Worm (Caenorhabditis elegans) whole organism, L3 larva: ENCODE results near the gene coa-1.

Source experiments
- R02D3.7 ChIP-seq: fragments of 150-350 bp; optimal IDR thresholded peaks from 2 replicates; lab custom pipeline; 2014; ENCODE audit warnings: missing biosample characterization, missing genetic modification characterization
- ama-1 ChIP-seq: fragments of 150-350 bp; optimal IDR thresholded peaks from 2 replicates; lab custom pipeline; 2018
- ceh-28 ChIP-seq: fragments of 150-350 bp; optimal IDR thresholded peaks from 2 replicates; lab custom pipeline; 2014; ENCODE audit warnings: missing biosample characterization, missing genetic modification reagents, missing genetic modification characterization
- ceh-82 ChIP-seq: fragments of 150-350 bp; optimal IDR thresholded peaks from 2 replicates; lab custom pipeline; 2014; ENCODE audit warnings: missing biosample characterization, missing genetic modification characterization
- ceh-9 ChIP-seq: sonication (generic microtip); optimal IDR thresholded peaks from 2 replicates; lab custom pipeline; 2018; ENCODE audit warnings: missing biosample characterization, missing genetic modification characterization
- daf-12 ChIP-seq: fragments of 150-350 bp; optimal IDR thresholded peaks from 2 replicates; lab custom pipeline; 2014; ENCODE audit warnings: missing biosample characterization, missing genetic modification reagents, missing genetic modification characterization
- egl-27 ChIP-seq: sonication (generic microtip); optimal IDR thresholded peaks from 4 replicates; lab custom pipeline; 2017; ENCODE audit warnings: missing biosample characterization, missing genetic modification reagents, missing genetic modification characterization
- egl-5 ChIP-seq: fragments of 150-350 bp; optimal IDR thresholded peaks from 2 replicates; lab custom pipeline; 2017; ENCODE audit warnings: missing biosample characterization, missing genetic modification reagents, missing genetic modification characterization, inconsistent platforms
- elt-1 ChIP-seq: fragments of 150-350 bp; optimal IDR thresholded peaks from 2 replicates; lab custom pipeline; 2014; ENCODE audit warnings: missing biosample characterization, missing genetic modification characterization
- elt-2 ChIP-seq: sonication (generic microtip); optimal IDR thresholded peaks from 2 replicates; lab custom pipeline; 2016; ENCODE audit warnings: missing genetic modification reagents, mild to moderate bottlenecking, missing genetic modification characterization, missing compliant biosample characterization
- eor-1 ChIP-seq, 2 experiments: fragments of 150-350 bp; optimal IDR thresholded peaks; 2 replicates each; lab custom pipeline; 2014 to 2018; ENCODE audit warnings: missing biosample characterization in 2 of 2, missing genetic modification characterization in 2 of 2
- fkh-10 ChIP-seq: sonication (generic microtip); optimal IDR thresholded peaks from 2 replicates; lab custom pipeline; 2017; ENCODE audit warnings: missing biosample characterization, missing genetic modification reagents, missing genetic modification characterization
- fkh-2 ChIP-seq: fragments of 150-350 bp; optimal IDR thresholded peaks from 2 replicates; lab custom pipeline; 2014; ENCODE audit warnings: missing biosample characterization, missing genetic modification reagents, missing genetic modification characterization
- fos-1 ChIP-seq: fragments of 150-350 bp; optimal IDR thresholded peaks from 2 replicates; lab custom pipeline; 2014; ENCODE audit warnings: missing biosample characterization, missing genetic modification characterization
- hmg-11 ChIP-seq: sonication (generic microtip); optimal IDR thresholded peaks from 2 replicates; lab custom pipeline; 2016; ENCODE audit warnings: missing genetic modification characterization, missing compliant biosample characterization
- jun-1 ChIP-seq: fragments of 150-350 bp; optimal IDR thresholded peaks from 2 replicates; lab custom pipeline; 2014; ENCODE audit warnings: missing biosample characterization, missing genetic modification reagents, missing genetic modification characterization
- lin-15B ChIP-seq: fragments of 150-350 bp; optimal IDR thresholded peaks from 2 replicates; lab custom pipeline; 2014; ENCODE audit warnings: missing biosample characterization, missing genetic modification characterization
- lin-39 ChIP-seq: fragments of 150-350 bp; optimal IDR thresholded peaks from 2 replicates; lab custom pipeline; 2018; ENCODE audit warnings: missing biosample characterization, missing genetic modification reagents, missing genetic modification characterization
- lsy-12 ChIP-seq: sonication (generic microtip); optimal IDR thresholded peaks from 2 replicates; lab custom pipeline; 2016; ENCODE audit warnings: mild to moderate bottlenecking, missing genetic modification characterization, missing compliant biosample characterization
- mdl-1 ChIP-seq: fragments of 150-350 bp; optimal IDR thresholded peaks from 2 replicates; lab custom pipeline; 2014; ENCODE audit warnings: missing biosample characterization, missing genetic modification characterization
- mml-1 ChIP-seq: fragments of 150-350 bp; sonication (generic microtip); optimal IDR thresholded peaks from 3 replicates; lab custom pipeline; 2014; ENCODE audit warnings: missing biosample characterization, missing genetic modification characterization
- nfya-1 ChIP-seq: sonication (generic microtip); optimal IDR thresholded peaks from 2 replicates; lab custom pipeline; 2017; ENCODE audit warnings: missing genetic modification characterization, mild to moderate bottlenecking, missing compliant biosample characterization, antibody characterized with exemption, moderate library complexity; ENCODE audit not compliant: insufficient read depth
- nhr-11 ChIP-seq: fragments of 150-350 bp; optimal IDR thresholded peaks from 2 replicates; lab custom pipeline; 2014; ENCODE audit warnings: missing biosample characterization, missing genetic modification characterization
- nhr-23 ChIP-seq: fragments of 150-350 bp; optimal IDR thresholded peaks from 2 replicates; lab custom pipeline; 2014; ENCODE audit warnings: missing biosample characterization, missing genetic modification reagents, missing genetic modification characterization
- nhr-237 ChIP-seq: fragments of 150-350 bp; optimal IDR thresholded peaks from 2 replicates; lab custom pipeline; 2014; ENCODE audit warnings: missing biosample characterization, missing genetic modification characterization
- nhr-25 ChIP-seq: sonication (generic microtip); optimal IDR thresholded peaks from 2 replicates; lab custom pipeline; 2017; ENCODE audit warnings: missing biosample characterization, missing genetic modification characterization
- nhr-28 ChIP-seq: fragments of 150-350 bp; optimal IDR thresholded peaks from 2 replicates; lab custom pipeline; 2014; ENCODE audit warnings: missing biosample characterization, missing genetic modification characterization
- nhr-43 ChIP-seq: sonication (generic microtip); optimal IDR thresholded peaks from 2 replicates; lab custom pipeline; 2016; ENCODE audit warnings: mild to moderate bottlenecking, missing genetic modification characterization, missing compliant biosample characterization; ENCODE audit not compliant: poor library complexity, severe bottlenecking
- nhr-67 ChIP-seq: fragments of 150-350 bp; optimal IDR thresholded peaks from 2 replicates; lab custom pipeline; 2014; ENCODE audit warnings: missing biosample characterization, missing genetic modification characterization
- nhr-76 ChIP-seq: fragments of 150-350 bp; sonication (generic microtip); optimal IDR thresholded peaks from 5 replicates; lab custom pipeline; 2014; ENCODE audit warnings: missing biosample characterization, missing genetic modification characterization
- nhr-77 ChIP-seq: fragments of 150-350 bp; optimal IDR thresholded peaks from 2 replicates; lab custom pipeline; 2014; ENCODE audit warnings: missing biosample characterization, missing genetic modification characterization
- pha-4 ChIP-seq: fragments of 150-350 bp; optimal IDR thresholded peaks from 2 replicates; lab custom pipeline; 2014; ENCODE audit warnings: missing biosample characterization, missing genetic modification reagents, missing genetic modification characterization
- pqm-1 ChIP-seq: fragments of 150-350 bp; optimal IDR thresholded peaks from 2 replicates; lab custom pipeline; 2017; ENCODE audit warnings: missing biosample characterization, missing genetic modification characterization, inconsistent platforms
- skn-1 ChIP-seq: fragments of 150-350 bp; optimal IDR thresholded peaks from 2 replicates; lab custom pipeline; 2014; ENCODE audit warnings: missing biosample characterization, missing genetic modification characterization
- snpc-4 ChIP-seq: fragments of 150-350 bp; optimal IDR thresholded peaks from 2 replicates; lab custom pipeline; 2014; ENCODE audit warnings: missing biosample characterization, missing genetic modification characterization
- tbx-2 ChIP-seq: sonication (generic microtip); optimal IDR thresholded peaks from 2 replicates; lab custom pipeline; 2016; ENCODE audit warnings: mild to moderate bottlenecking, missing genetic modification characterization, missing compliant biosample characterization
- unc-39 ChIP-seq: sonication (generic microtip); optimal IDR thresholded peaks from 4 replicates; lab custom pipeline; 2017; ENCODE audit warnings: missing biosample characterization, missing genetic modification characterization
- unc-62 ChIP-seq: fragments of 150-350 bp; sonication (generic microtip); optimal IDR thresholded peaks from 4 replicates; lab custom pipeline; 2014; ENCODE audit warnings: missing biosample characterization, missing genetic modification reagents, missing genetic modification characterization
- zag-1 ChIP-seq: fragments of 150-350 bp; optimal IDR thresholded peaks from 2 replicates; lab custom pipeline; 2014; ENCODE audit warnings: missing biosample characterization, missing genetic modification characterization
- ztf-11 ChIP-seq: fragments of 150-350 bp; optimal IDR thresholded peaks from 2 replicates; lab custom pipeline; 2014; ENCODE audit warnings: missing biosample characterization, missing genetic modification characterization
- ztf-4 ChIP-seq: fragments of 150-350 bp; optimal IDR thresholded peaks from 2 replicates; lab custom pipeline; 2014; ENCODE audit warnings: missing biosample characterization, missing genetic modification characterization

The coa-1 gene

DNA sequence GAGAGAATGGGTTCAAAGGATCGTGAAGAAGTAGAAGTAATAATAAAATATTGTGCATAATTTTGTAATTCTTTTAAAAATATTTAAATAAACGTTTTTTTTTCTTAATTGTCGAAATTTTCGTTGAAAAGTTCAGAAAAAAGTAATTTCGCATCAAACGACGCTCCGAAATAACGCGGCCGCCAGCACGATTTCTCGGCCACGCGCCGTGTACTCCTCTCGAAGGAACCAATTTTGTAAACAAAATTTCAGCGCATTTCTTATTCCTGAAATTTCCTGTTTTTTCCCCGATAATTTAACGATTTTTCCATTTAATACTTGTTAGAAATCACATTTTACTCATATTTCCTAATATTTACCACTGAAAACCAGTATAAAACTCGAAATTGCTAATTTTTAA, 13.1 kb upstream of the coa-1 start, which contains the start of gene Y38C1AA.12 (continued):
- TF ChIP-seq tbx-2 (tag; lab: Kevin White, UChicago) (peak; percentile 32), lsy-12 (tag; lab: Kevin White, UChicago) (peak; percentile 65), fkh-2 (tag; lab: Kevin White, UChicago) (no peak), nhr-43 (peak; percentile 94), ztf-11 (tag; lab: Kevin White, UChicago) (no peak), daf-12 (tag; lab: Kevin White, UChicago) (no peak)

DNA sequence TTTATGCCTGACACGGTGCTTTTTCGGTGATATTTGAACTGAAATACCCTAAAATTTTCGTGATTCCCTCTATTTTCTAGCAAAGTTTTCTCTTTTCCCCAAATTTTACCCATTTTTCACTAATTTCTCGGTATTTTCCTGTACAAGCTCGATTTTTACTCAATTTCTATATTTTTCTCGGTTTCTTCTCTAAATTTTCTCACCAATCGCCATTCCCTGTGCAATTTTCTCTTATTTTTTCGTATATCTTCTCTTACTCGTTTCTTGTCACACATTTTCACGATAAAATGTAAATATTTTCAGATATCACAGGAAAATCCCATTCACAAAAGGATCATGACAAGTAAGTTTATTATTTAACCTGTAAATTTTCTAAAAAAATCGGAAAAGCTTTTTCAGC, 10.7 kb upstream of the coa-1 start, which contains the start of gene csn-3:
TSS of gene csn-3 (plus strand) at position 301 of the 400 bp plus-strand sequence.
- TF ChIP-seq nhr-23 (tag; lab: Kevin White, UChicago) (no peak), pha-4 (no peak), nhr-43 (no peak), nhr-76 (no peak), mml-1 (tag; lab: Kevin White, UChicago) (no peak), ceh-82 (tag; lab: Kevin White, UChicago) (no peak), egl-5 (tag; lab: Kevin White, UChicago) (no peak), snpc-4 (tag; lab: Kevin White, UChicago) (no peak), lin-39 (no peak), nhr-25 (no peak), ceh-28 (tag; lab: Kevin White, UChicago) (no peak)

DNA sequence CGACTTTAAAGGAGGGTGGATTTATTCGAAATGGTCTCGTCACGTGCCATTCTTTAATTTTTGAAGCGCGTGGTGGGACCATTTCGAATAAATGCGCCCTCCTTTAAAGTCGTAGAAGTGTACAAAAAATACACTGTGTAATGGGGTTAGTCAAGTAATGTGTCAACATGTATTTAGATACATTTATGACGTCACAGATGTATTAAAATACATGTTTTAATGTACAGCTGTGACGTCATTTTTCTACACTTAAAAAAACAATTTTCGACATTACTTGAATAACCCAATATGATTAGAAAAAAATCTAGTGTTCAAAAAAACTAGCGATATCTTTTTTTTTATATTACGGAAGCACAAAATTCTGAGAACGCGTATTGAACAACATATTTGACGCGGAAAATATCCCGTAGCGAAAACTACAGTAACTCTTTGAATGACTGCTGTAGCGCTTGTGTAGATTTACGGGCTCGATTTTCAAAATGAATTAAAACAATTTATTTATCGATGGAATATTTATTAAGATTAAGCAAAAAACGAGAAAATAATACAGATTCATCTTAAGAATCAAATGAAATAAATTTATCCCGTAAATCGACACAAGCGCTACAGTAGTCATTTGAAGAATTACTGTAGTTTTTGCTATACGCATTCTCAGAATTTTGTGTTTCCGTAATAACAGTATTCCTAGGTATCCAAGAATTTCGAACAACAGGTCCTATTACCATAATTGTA, 2.0 kb upstream of the coa-1 start, which contains the start of gene gfrp-1:
TSS of gene gfrp-1 (plus strand) at position 682 of the 732 bp plus-strand sequence.
- TF ChIP-seq unc-62 (GFP tag; lab: Kevin White, UChicago) (no peak), jun-1 (no peak), fos-1 (tag; lab: Kevin White, UChicago) (no peak), snpc-4 (tag; lab: Kevin White, UChicago) (no peak), unc-39 (tag; lab: Kevin White, UChicago) (no peak), nhr-28 (tag; lab: Kevin White, UChicago) (no peak), egl-5 (tag; lab: Kevin White, UChicago) (no peak), fkh-10 (no peak), ztf-11 (tag; lab: Kevin White, UChicago) (no peak), lin-39 (no peak), nhr-77 (tag; lab: Kevin White, UChicago) (no peak), mdl-1 (no peak), egl-27 (tag; lab: Kevin White, UChicago) (no peak), elt-1 (no peak), lin-15B (tag; lab: Kevin White, UChicago) (no peak), eor-1 (tag; optimal IDR thresholded peaks at IDR 0.05; lab: Kevin White, UChicago) (no peak), nfya-1 (tag; lab: Kevin White, UChicago) (no peak)
- TF ChIP-seq, all 47 proteins: peak for 0

DNA sequence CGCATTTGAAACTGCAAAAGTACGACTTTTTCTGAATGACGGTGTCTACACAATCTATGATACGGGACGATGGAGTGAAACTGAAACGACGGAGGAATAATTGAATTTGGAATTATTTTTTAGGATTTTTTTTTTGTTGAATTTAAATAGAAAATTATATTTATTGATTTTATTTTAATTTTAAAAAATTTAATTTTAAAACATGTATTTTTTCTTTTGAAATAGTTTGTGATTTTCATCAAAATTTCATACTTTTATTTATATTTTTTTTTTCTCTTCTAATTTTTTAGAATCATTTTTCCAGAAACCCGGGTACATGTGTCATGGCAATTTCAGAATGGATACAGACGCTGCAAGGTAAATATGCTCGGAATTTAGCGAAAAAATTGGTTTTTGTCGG, 2.8 kb downstream of the coa-1 start, which contains the start of gene Y38C1AA.1:
TSS of gene Y38C1AA.1 (plus strand) at position 301 of the 400 bp plus-strand sequence.
- TF ChIP-seq mdl-1 (no peak), fkh-10 (no peak), pha-4 (no peak), hmg-11 (tag; lab: Kevin White, UChicago) (no peak), lin-39 (no peak), R02D3.7 (tag; lab: Kevin White, UChicago) (no peak), ztf-11 (tag; lab: Kevin White, UChicago) (no peak), snpc-4 (tag; lab: Kevin White, UChicago) (no peak), zag-1 (tag; lab: Kevin White, UChicago) (no peak)

DNA sequence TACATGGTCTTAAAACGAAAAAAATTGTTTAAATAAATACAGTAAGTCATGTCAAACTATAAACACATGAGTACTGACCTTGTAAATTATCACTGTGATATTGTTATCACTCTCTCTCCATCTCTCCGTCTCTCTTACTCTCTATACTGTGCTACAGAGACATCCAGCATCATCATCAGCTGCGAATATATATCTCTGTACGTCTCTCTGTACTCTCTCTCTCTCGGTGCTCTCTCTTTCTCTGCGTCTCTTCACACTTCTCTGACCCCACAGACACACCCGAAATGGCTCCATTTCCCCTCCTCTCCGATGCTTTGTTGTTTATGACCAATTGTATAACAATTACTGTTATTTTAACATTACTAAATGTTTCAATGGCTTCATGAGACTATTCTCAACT, 5.5 kb downstream of the coa-1 start:
- TF ChIP-seq elt-2 (tag; lab: Kevin White, UChicago) = peak; percentile 86
- no peak for TF ChIP-seq nhr-67 (tag; lab: Kevin White, UChicago)
- TF ChIP-seq egl-5 (tag; lab: Kevin White, UChicago) = peak; percentile 23
- TF ChIP-seq R02D3.7 (tag; lab: Kevin White, UChicago) = peak; percentile 2
- TF ChIP-seq nhr-77 (tag; lab: Kevin White, UChicago) = no peak
- TF ChIP-seq skn-1 (tag; lab: Kevin White, UChicago) = peak; percentile 15
- TF ChIP-seq nhr-237 (tag; lab: Kevin White, UChicago) = no peak
- TF ChIP-seq nhr-23 (tag; lab: Kevin White, UChicago) = peak; percentile 42
- TF ChIP-seq nhr-43 = no peak
- TF ChIP-seq mdl-1 = no peak
- TF ChIP-seq nhr-76 = no peak
- no peak for TF ChIP-seq unc-62 (GFP tag; lab: Kevin White, UChicago)
- TF ChIP-seq ceh-9 = no peak
- TF ChIP-seq nhr-11 (tag; lab: Kevin White, UChicago) = no peak
- no peak for TF ChIP-seq ceh-82 (tag; lab: Kevin White, UChicago)
- peak; percentile 51 for TF ChIP-seq jun-1
- peak; percentile 33 for TF ChIP-seq nfya-1 (tag; lab: Kevin White, UChicago)
- TF ChIP-seq lin-39 = no peak
- no peak for TF ChIP-seq egl-27 (tag; lab: Kevin White, UChicago)
- TF ChIP-seq ceh-28 (tag; lab: Kevin White, UChicago) = peak; percentile 47
- peak; percentile 76 for TF ChIP-seq hmg-11 (tag; lab: Kevin White, UChicago)
- peak; percentile 90 for TF ChIP-seq pqm-1 (tag; lab: Kevin White, UChicago)
- peak; percentile 55 for TF ChIP-seq pha-4
- TF ChIP-seq daf-12 (tag; lab: Kevin White, UChicago) = no peak
- no peak for TF ChIP-seq ama-1 (lab: Kevin White, UChicago)
- no peak for TF ChIP-seq ztf-4 (tag; lab: Kevin White, UChicago)
- TF ChIP-seq zag-1 (tag; lab: Kevin White, UChicago) = no peak
